Worm (Caenorhabditis elegans) whole organism, L2 larva: ENCODE data around the gene nhr-119.

ENCODE experiments used
- C34F6.9 ChIP-seq: fragments of 150-350 bp; optimal IDR thresholded peaks from 2 replicates; lab custom pipeline; 2014; ENCODE audit warnings: missing biosample characterization, missing genetic modification characterization
- F13H6.1 ChIP-seq: sonication (generic microtip); optimal IDR thresholded peaks from 2 replicates; lab custom pipeline; 2016; ENCODE audit warnings: missing genetic modification characterization, missing compliant biosample characterization
- R02D3.7 ChIP-seq: fragments of 150-350 bp; optimal IDR thresholded peaks from 2 replicates; lab custom pipeline; 2014; ENCODE audit warnings: missing biosample characterization, missing genetic modification characterization
- Y55F3AM.14 ChIP-seq: fragments of 200-800 bp; sonication (Bioruptor generic); optimal IDR thresholded peaks from 2 replicates; lab custom pipeline; 2018; ENCODE audit warnings: mild to moderate bottlenecking, missing genetic modification characterization, missing compliant biosample characterization
- ZK546.5 ChIP-seq: sonication (generic microtip); optimal IDR thresholded peaks from 2 replicates; lab custom pipeline; 2017; ENCODE audit warnings: missing biosample characterization, missing genetic modification characterization
- alr-1 ChIP-seq: fragments of 150-350 bp; optimal IDR thresholded peaks from 2 replicates; lab custom pipeline; 2014; ENCODE audit warnings: missing biosample characterization, missing genetic modification characterization
- aly-2 ChIP-seq: fragments of 150-350 bp; optimal IDR thresholded peaks from 2 replicates; lab custom pipeline; 2014; ENCODE audit warnings: missing biosample characterization, missing genetic modification characterization
- ama-1 ChIP-seq: fragments of 150-350 bp; optimal IDR thresholded peaks from 2 replicates; lab custom pipeline; 2018; ENCODE audit warnings: inconsistent platforms
- blmp-1 ChIP-seq: sonication (generic microtip); optimal IDR thresholded peaks from 2 replicates; lab custom pipeline; 2017; ENCODE audit warnings: missing genetic modification characterization, mild to moderate bottlenecking, missing compliant biosample characterization, antibody characterized with exemption, moderate library complexity; ENCODE audit not compliant: insufficient read depth
- ceh-16 ChIP-seq: fragments of 150-350 bp; optimal IDR thresholded peaks from 2 replicates; lab custom pipeline; 2014; ENCODE audit warnings: missing biosample characterization, missing genetic modification characterization
- dmd-4 ChIP-seq: sonication (generic microtip); optimal IDR thresholded peaks from 2 replicates; lab custom pipeline; 2017; ENCODE audit warnings: missing biosample characterization, missing genetic modification characterization
- egl-27 ChIP-seq: sonication (generic microtip); optimal IDR thresholded peaks from 3 replicates; lab custom pipeline; 2017; ENCODE audit warnings: missing biosample characterization, missing genetic modification reagents, missing genetic modification characterization
- elt-1 ChIP-seq: fragments of 150-350 bp; optimal IDR thresholded peaks from 2 replicates; lab custom pipeline; 2014; ENCODE audit warnings: missing biosample characterization, missing genetic modification characterization
- elt-3 ChIP-seq: sonication (generic microtip); optimal IDR thresholded peaks from 2 replicates; lab custom pipeline; 2017; ENCODE audit warnings: missing biosample characterization, missing genetic modification characterization
- fos-1 ChIP-seq: fragments of 150-350 bp; optimal IDR thresholded peaks from 2 replicates; lab custom pipeline; 2014; ENCODE audit warnings: missing biosample characterization, missing genetic modification characterization
- gmeb-1 ChIP-seq: fragments of 150-350 bp; optimal IDR thresholded peaks from 2 replicates; lab custom pipeline; 2014; ENCODE audit warnings: missing biosample characterization, missing genetic modification characterization
- lin-11 ChIP-seq: fragments of 150-350 bp; sonication (generic microtip); optimal IDR thresholded peaks from 2 replicates; lab custom pipeline; 2014; ENCODE audit warnings: missing biosample characterization, missing genetic modification characterization, inconsistent platforms, mixed read lengths
- lin-13 ChIP-seq: fragments of 150-350 bp; optimal IDR thresholded peaks from 2 replicates; lab custom pipeline; 2014; ENCODE audit warnings: missing biosample characterization, missing genetic modification reagents, missing genetic modification characterization
- lin-39 ChIP-seq: fragments of 150-350 bp; optimal IDR thresholded peaks from 2 replicates; lab custom pipeline; 2014; ENCODE audit warnings: missing biosample characterization, missing genetic modification reagents, missing genetic modification characterization
- lsy-2 ChIP-seq, 2 experiments: fragments of 150-350 bp in 1 of 2; sonication (generic microtip) in 1 of 2; optimal IDR thresholded peaks; 2 replicates each; lab custom pipeline; 2014 to 2017; ENCODE audit warnings: missing biosample characterization in 2 of 2, missing genetic modification characterization in 2 of 2
- mab-5 ChIP-seq: fragments of 150-350 bp; optimal IDR thresholded peaks from 2 replicates; lab custom pipeline; 2014; ENCODE audit warnings: missing biosample characterization, missing genetic modification characterization
- mbf-1 ChIP-seq: sonication (generic microtip); optimal IDR thresholded peaks from 2 replicates; lab custom pipeline; 2017; ENCODE audit warnings: missing biosample characterization, missing genetic modification characterization
- mdl-1 ChIP-seq, 2 experiments: fragments of 150-350 bp in 1 of 2; sonication (generic microtip) in 1 of 2; optimal IDR thresholded peaks; 2 replicates each; lab custom pipeline; 2017; ENCODE audit warnings: missing biosample characterization in 2 of 2, missing genetic modification characterization in 2 of 2
- nhr-10 ChIP-seq: sonication (generic microtip); optimal IDR thresholded peaks from 2 replicates; lab custom pipeline; 2017; ENCODE audit warnings: missing biosample characterization, missing genetic modification characterization
- nhr-11 ChIP-seq: fragments of 150-350 bp; optimal IDR thresholded peaks from 2 replicates; lab custom pipeline; 2014; ENCODE audit warnings: missing biosample characterization, missing genetic modification characterization
- nhr-12 ChIP-seq: fragments of 150-350 bp; optimal IDR thresholded peaks from 2 replicates; lab custom pipeline; 2014; ENCODE audit warnings: missing biosample characterization, missing genetic modification characterization
- nhr-129 ChIP-seq: fragments of 150-350 bp; optimal IDR thresholded peaks from 2 replicates; lab custom pipeline; 2014; ENCODE audit warnings: missing biosample characterization, missing genetic modification characterization
- nhr-21 ChIP-seq: fragments of 150-350 bp; optimal IDR thresholded peaks from 2 replicates; lab custom pipeline; 2014; ENCODE audit warnings: missing biosample characterization, missing genetic modification characterization
- nhr-23 ChIP-seq: fragments of 150-350 bp; optimal IDR thresholded peaks from 2 replicates; lab custom pipeline; 2014; ENCODE audit warnings: missing biosample characterization, missing genetic modification reagents, missing genetic modification characterization
- nhr-237 ChIP-seq: fragments of 150-350 bp; optimal IDR thresholded peaks from 2 replicates; lab custom pipeline; 2014; ENCODE audit warnings: missing biosample characterization, missing genetic modification characterization
- nhr-25 ChIP-seq: fragments of 150-350 bp; sonication (generic microtip); optimal IDR thresholded peaks from 3 replicates; lab custom pipeline; 2014; ENCODE audit warnings: missing biosample characterization, missing genetic modification characterization
- nhr-6 ChIP-seq: fragments of 150-350 bp; optimal IDR thresholded peaks from 2 replicates; lab custom pipeline; 2014; ENCODE audit warnings: missing biosample characterization, missing genetic modification characterization
- nhr-77 ChIP-seq: fragments of 150-350 bp; optimal IDR thresholded peaks from 2 replicates; lab custom pipeline; 2014; ENCODE audit warnings: missing biosample characterization, missing genetic modification characterization
- peb-1 ChIP-seq: fragments of 150-350 bp; optimal IDR thresholded peaks from 2 replicates; lab custom pipeline; 2014; ENCODE audit warnings: missing biosample characterization, missing genetic modification characterization
- sem-4 ChIP-seq: fragments of 150-350 bp; optimal IDR thresholded peaks from 2 replicates; lab custom pipeline; 2014; ENCODE audit warnings: missing biosample characterization, missing genetic modification reagents, missing genetic modification characterization
- skn-1 ChIP-seq: sonication (generic microtip); optimal IDR thresholded peaks from 2 replicates; lab custom pipeline; 2017; ENCODE audit warnings: missing biosample characterization, missing genetic modification characterization
- sma-3 ChIP-seq: sonication (generic microtip); optimal IDR thresholded peaks from 2 replicates; lab custom pipeline; 2016; ENCODE audit warnings: missing genetic modification reagents, missing genetic modification characterization, missing compliant biosample characterization
- sma-9 ChIP-seq, 2 experiments: fragments of 150-350 bp in 1 of 2; sonication (generic microtip) in 1 of 2; optimal IDR thresholded peaks; 2 replicates each; lab custom pipeline; 2014 to 2016; ENCODE audit warnings: missing genetic modification characterization in 2 of 2, mild to moderate bottlenecking in 1 of 2, missing biosample characterization in 1 of 2, missing compliant biosample characterization in 1 of 2, missing genetic modification reagents in 1 of 2, moderate library complexity in 1 of 2
- snpc-4 ChIP-seq: fragments of 150-350 bp; optimal IDR thresholded peaks from 2 replicates; lab custom pipeline; 2014; ENCODE audit warnings: missing biosample characterization, missing genetic modification characterization
- unc-39 ChIP-seq: fragments of 150-350 bp; optimal IDR thresholded peaks from 2 replicates; lab custom pipeline; 2014; ENCODE audit warnings: missing biosample characterization, missing genetic modification characterization
- unc-55 ChIP-seq: fragments of 150-350 bp; sonication (generic microtip); optimal IDR thresholded peaks from 3 replicates; lab custom pipeline; 2014; ENCODE audit warnings: missing biosample characterization, missing genetic modification reagents, missing genetic modification characterization
- unc-62 ChIP-seq: fragments of 150-350 bp; optimal IDR thresholded peaks from 2 replicates; lab custom pipeline; 2014; ENCODE audit warnings: missing biosample characterization, missing genetic modification reagents, missing genetic modification characterization
- zag-1 ChIP-seq: fragments of 150-350 bp; optimal IDR thresholded peaks from 2 replicates; lab custom pipeline; 2014; ENCODE audit warnings: missing biosample characterization, missing genetic modification characterization
- ztf-11 ChIP-seq: sonication (generic microtip); optimal IDR thresholded peaks from 2 replicates; lab custom pipeline; 2017; ENCODE audit warnings: missing biosample characterization, missing genetic modification characterization
- ztf-4 ChIP-seq: fragments of 150-350 bp; optimal IDR thresholded peaks from 2 replicates; lab custom pipeline; 2014; ENCODE audit warnings: missing biosample characterization, missing genetic modification characterization

The nhr-119 gene

DNA sequence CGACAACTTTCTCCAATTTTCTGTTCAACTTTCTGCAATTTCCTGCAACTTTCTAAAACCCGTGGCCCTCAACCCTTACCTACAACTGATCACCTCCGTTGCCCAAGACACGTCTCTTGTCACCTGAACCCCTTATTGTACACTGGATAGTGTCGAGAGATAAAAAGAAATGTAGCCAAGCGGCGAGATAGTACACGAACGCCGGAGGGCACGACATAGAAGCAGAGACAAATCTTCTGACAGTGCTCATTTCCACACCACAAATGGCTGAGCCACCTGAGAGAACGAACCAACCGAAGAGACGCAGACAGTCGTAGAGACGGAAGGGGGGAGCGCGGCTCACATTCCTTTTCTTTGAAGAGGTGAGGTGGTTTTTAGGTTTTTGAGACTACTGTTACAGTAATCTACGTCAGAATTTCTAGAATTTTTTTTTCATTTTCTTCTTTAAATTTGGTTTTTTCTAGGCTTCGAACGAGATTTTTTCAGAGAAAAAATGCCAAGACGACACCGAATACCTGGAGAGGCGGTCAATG, 7.3 kb upstream of the nhr-119 start, which contains the start of gene K12H6.12:
K12H6.12 (plus strand) TSS at position 483 of the 533 bp plus-strand sequence.
- TF ChIP-seq F13H6.1 (tag; lab: Kevin White, UChicago) (peak; percentile 0), egl-27 (no peak), nhr-11 (no peak), mdl-1 (tag; optimal IDR thresholded peaks at IDR 0.05; lab: Kevin White, UChicago) (no peak), elt-1 (tag; lab: Kevin White, UChicago) (no peak), ztf-11 (tag; lab: Kevin White, UChicago) (no peak)
- TF ChIP-seq, all 48 proteins: peak for 1

ce11 chrII:2805566-2805965, 5.2 kb upstream of the nhr-119 start:
- TF ChIP-seq mab-5, result no peak
- TF ChIP-seq unc-55 (GFP tag; lab: Kevin White, UChicago), result no peak
- no peak for TF ChIP-seq snpc-4 (tag; lab: Kevin White, UChicago)
- no peak for TF ChIP-seq lin-39
- no peak for TF ChIP-seq lsy-2 (tag; optimal IDR thresholded peaks at IDR 0.05; lab: Kevin White, UChicago)
- TF ChIP-seq skn-1 (tag; lab: Kevin White, UChicago), result no peak
- no peak for TF ChIP-seq elt-3 (tag; lab: Kevin White, UChicago)
- no peak for TF ChIP-seq elt-1 (tag; lab: Kevin White, UChicago)
- no peak for TF ChIP-seq nhr-21 (tag; lab: Kevin White, UChicago)
- no peak for TF ChIP-seq unc-62 (GFP tag; lab: Kevin White, UChicago)
- TF ChIP-seq blmp-1, result no peak
- TF ChIP-seq peb-1 (tag; lab: Kevin White, UChicago), result no peak
- no peak for TF ChIP-seq egl-27

- TF ChIP-seq ZK546.5 (tag; lab: Kevin White, UChicago) (no peak), nhr-129 (tag; lab: Kevin White, UChicago) (peak; percentile 21), unc-55 (GFP tag; lab: Kevin White, UChicago) (no peak), snpc-4 (tag; lab: Kevin White, UChicago) (no peak), lsy-2 (tag; optimal IDR thresholded peaks at IDR 0.05; lab: Kevin White, UChicago) (no peak), nhr-25 (tag; lab: Kevin White, UChicago) (peak; percentile 56), ztf-11 (tag; lab: Kevin White, UChicago) (no peak)
Measured at ce11 chrII:2804949-2805348, 4.5 kb upstream of the nhr-119 start.

DNA sequence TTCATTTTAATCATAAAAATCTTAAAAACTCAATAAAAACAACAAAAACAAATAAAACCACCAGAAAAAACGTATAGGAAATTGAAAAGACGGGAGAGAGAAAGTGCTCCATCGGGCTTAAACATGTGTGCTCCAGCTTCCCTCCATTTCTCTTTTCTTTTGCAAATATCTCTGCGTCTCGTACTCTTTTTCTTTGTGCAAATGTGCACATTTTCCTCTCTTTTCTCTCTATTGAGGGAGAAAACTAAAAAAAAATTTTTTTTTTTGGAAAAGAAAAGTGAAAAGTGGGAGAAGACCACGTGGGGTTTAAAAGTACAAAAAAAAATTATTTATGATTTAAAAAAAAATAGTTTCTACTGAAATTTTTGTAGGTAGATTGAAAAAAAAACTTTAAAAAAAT, 3.8 kb upstream of the nhr-119 start:
- no peak for TF ChIP-seq ztf-4 (tag; lab: Kevin White, UChicago)
- TF ChIP-seq lin-13 (GFP tag; lab: Kevin White, UChicago), result peak; percentile 13
- TF ChIP-seq unc-55 (GFP tag; lab: Kevin White, UChicago), result peak; percentile 78
- TF ChIP-seq nhr-129 (tag; lab: Kevin White, UChicago), result peak; percentile 2
- TF ChIP-seq nhr-21 (tag; lab: Kevin White, UChicago), result no peak
- TF ChIP-seq elt-1 (tag; lab: Kevin White, UChicago), result no peak
- no peak for TF ChIP-seq nhr-25 (tag; lab: Kevin White, UChicago)
- TF ChIP-seq skn-1 (tag; lab: Kevin White, UChicago), result no peak
- no peak for TF ChIP-seq dmd-4
- TF ChIP-seq C34F6.9, result peak; percentile 53
- TF ChIP-seq sma-9 (GFP tag; optimal IDR thresholded peaks at IDR 0.05; lab: Kevin White, UChicago), result peak; percentile 52
- no peak for TF ChIP-seq sma-9 (tag; optimal IDR thresholded peaks at IDR 0.05; lab: Kevin White, UChicago)
- TF ChIP-seq alr-1, result no peak
- no peak for TF ChIP-seq egl-27
- no peak for TF ChIP-seq sma-3 (GFP tag; lab: Kevin White, UChicago)
- no peak for TF ChIP-seq gmeb-1
- no peak for TF ChIP-seq nhr-237
- no peak for TF ChIP-seq nhr-6 (tag; lab: Kevin White, UChicago)
- TF ChIP-seq peb-1 (tag; lab: Kevin White, UChicago), result no peak
- TF ChIP-seq blmp-1, result peak; percentile 12
- no peak for TF ChIP-seq mab-5
- no peak for TF ChIP-seq mbf-1 (tag; lab: Kevin White, UChicago)
- TF ChIP-seq nhr-10 (tag; lab: Kevin White, UChicago), result no peak
- no peak for TF ChIP-seq ZK546.5 (tag; lab: Kevin White, UChicago)
- TF ChIP-seq aly-2 (tag; lab: Kevin White, UChicago), result no peak
- no peak for TF ChIP-seq nhr-12 (tag; lab: Kevin White, UChicago)
- TF ChIP-seq R02D3.7 (tag; lab: Kevin White, UChicago), result no peak
- TF ChIP-seq nhr-23 (tag; lab: Kevin White, UChicago), result no peak
- TF ChIP-seq ama-1, result no peak
- no peak for TF ChIP-seq snpc-4 (tag; lab: Kevin White, UChicago)
- no peak for TF ChIP-seq unc-39
- TF ChIP-seq lin-11 (tag; lab: Kevin White, UChicago), result no peak
- no peak for TF ChIP-seq fos-1 (tag; lab: Kevin White, UChicago)
- no peak for TF ChIP-seq nhr-77
- no peak for TF ChIP-seq elt-3 (tag; lab: Kevin White, UChicago)
- TF ChIP-seq sem-4, result no peak
- no peak for TF ChIP-seq zag-1 (tag; lab: Kevin White, UChicago)
- TF ChIP-seq lin-39, result no peak
- no peak for TF ChIP-seq ztf-11 (tag; lab: Kevin White, UChicago)
- TF ChIP-seq ceh-16, result no peak
- TF ChIP-seq Y55F3AM.14 (GFP tag; lab: Kevin White, UChicago), result no peak
